Worm (Caenorhabditis elegans) whole organism, L2 larva: ENCODE data around the gene F40A3.7.

Experiments
- aly-2 ChIP-seq: fragments of 150-350 bp; optimal IDR thresholded peaks from 2 replicates; lab custom pipeline; 2014; ENCODE audit warnings: missing biosample characterization, missing genetic modification characterization
- ama-1 ChIP-seq: fragments of 150-350 bp; optimal IDR thresholded peaks from 2 replicates; lab custom pipeline; 2018; ENCODE audit warnings: inconsistent platforms
- ceh-82 ChIP-seq: fragments of 150-350 bp; optimal IDR thresholded peaks from 2 replicates; lab custom pipeline; 2014; ENCODE audit warnings: missing biosample characterization, missing genetic modification characterization
- fos-1 ChIP-seq: fragments of 150-350 bp; optimal IDR thresholded peaks from 2 replicates; lab custom pipeline; 2014; ENCODE audit warnings: missing biosample characterization, missing genetic modification characterization
- mab-5 ChIP-seq: fragments of 150-350 bp; optimal IDR thresholded peaks from 2 replicates; lab custom pipeline; 2014; ENCODE audit warnings: missing biosample characterization, missing genetic modification characterization
- nhr-10 ChIP-seq: sonication (generic microtip); optimal IDR thresholded peaks from 2 replicates; lab custom pipeline; 2017; ENCODE audit warnings: missing biosample characterization, missing genetic modification characterization
- nhr-21 ChIP-seq: fragments of 150-350 bp; optimal IDR thresholded peaks from 2 replicates; lab custom pipeline; 2014; ENCODE audit warnings: missing biosample characterization, missing genetic modification characterization
- snpc-4 ChIP-seq: fragments of 150-350 bp; optimal IDR thresholded peaks from 2 replicates; lab custom pipeline; 2014; ENCODE audit warnings: missing biosample characterization, missing genetic modification characterization
- unc-62 ChIP-seq: fragments of 150-350 bp; optimal IDR thresholded peaks from 2 replicates; lab custom pipeline; 2014; ENCODE audit warnings: missing biosample characterization, missing genetic modification reagents, missing genetic modification characterization

DNA sequence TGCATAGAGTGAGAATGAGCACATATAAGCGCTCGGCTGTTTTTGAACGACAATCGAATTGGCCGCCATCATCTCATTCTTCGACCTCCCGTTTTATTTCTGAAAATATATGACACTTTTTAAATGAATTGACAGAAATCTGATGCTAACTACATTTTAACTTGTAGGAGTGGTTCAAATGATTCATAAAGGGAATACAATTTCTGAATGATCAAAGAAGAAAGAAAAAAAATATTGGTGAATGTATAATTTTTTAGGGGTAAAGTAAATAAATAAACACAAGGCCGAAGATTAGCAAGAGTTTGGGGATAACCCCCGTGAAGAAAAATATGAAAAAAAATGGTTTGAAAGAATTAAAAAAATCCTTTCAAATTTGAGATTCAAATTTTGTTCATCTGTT, 35.0 kb downstream of the F40A3.7 start, which contains the start of gene C37C3.11:
- no peak for TF ChIP-seq ceh-82 (tag; lab: Kevin White, UChicago)
- no peak for TF ChIP-seq unc-62 (GFP tag; lab: Kevin White, UChicago)
- TF ChIP-seq mab-5, result no peak
- TF ChIP-seq aly-2 (tag; lab: Kevin White, UChicago), result no peak
- no peak for TF ChIP-seq snpc-4 (tag; lab: Kevin White, UChicago)
- no peak for TF ChIP-seq nhr-10 (tag; lab: Kevin White, UChicago)
- no peak for TF ChIP-seq nhr-21 (tag; lab: Kevin White, UChicago)
- TF ChIP-seq ama-1 (lab: Kevin White, UChicago), result no peak
- no peak for TF ChIP-seq fos-1 (tag; lab: Kevin White, UChicago)
